Worm (Caenorhabditis elegans) whole organism, early embryonic: ENCODE results near the gene srt-63.

ENCODE experiments used
- B0310.2 ChIP-seq: sonication (generic microtip); optimal IDR thresholded peaks from 2 replicates; lab custom pipeline; 2016; ENCODE audit warnings: mild to moderate bottlenecking, missing genetic modification characterization, missing compliant biosample characterization
- aly-1 ChIP-seq: sonication (generic microtip); optimal IDR thresholded peaks from 2 replicates; lab custom pipeline; 2016; ENCODE audit warnings: missing genetic modification characterization, missing compliant biosample characterization
- ama-1 ChIP-seq: fragments of 150-350 bp; optimal IDR thresholded peaks from 2 replicates; lab custom pipeline; 2014
- ceh-13 ChIP-seq: fragments of 200-800 bp; sonication (Bioruptor generic); optimal IDR thresholded peaks from 2 replicates; lab custom pipeline; 2018; ENCODE audit warnings: mild to moderate bottlenecking, missing genetic modification characterization, missing compliant biosample characterization
- flt-1 ChIP-seq: fragments of 200-800 bp; sonication (Bioruptor generic); IDR thresholded peaks from 2 replicates; pipeline ENCODE4 v1.3.6; 2022; ENCODE audit warnings: missing genetic modification characterization, missing compliant biosample characterization
- hmg-4 ChIP-seq: fragments of 200-800 bp; sonication (Bioruptor generic); optimal IDR thresholded peaks from 2 replicates; lab custom pipeline; 2018; ENCODE audit warnings: mild to moderate bottlenecking, missing genetic modification characterization, missing compliant biosample characterization
- hnd-1 ChIP-seq: sonication (generic microtip); optimal IDR thresholded peaks from 2 replicates; lab custom pipeline; 2016; ENCODE audit warnings: missing genetic modification characterization, missing compliant biosample characterization
- scrt-1 ChIP-seq: fragments of 200-800 bp; sonication (Bioruptor generic); IDR thresholded peaks from 2 replicates; pipeline ENCODE4 v1.3.6; 2022; ENCODE audit warnings: missing genetic modification characterization, missing compliant biosample characterization
- tbx-11 ChIP-seq: fragments of 200-800 bp; sonication (Bioruptor generic); IDR thresholded peaks from 2 replicates; pipeline ENCODE4 v1.3.6; 2022; ENCODE audit warnings: missing genetic modification characterization, missing compliant biosample characterization
- tbx-37 ChIP-seq: fragments of 200-800 bp; sonication (Bioruptor generic); conservative IDR thresholded peaks from 2 replicates; pipeline ENCODE4 v1.3.6; 2022; ENCODE audit warnings: missing genetic modification reagents, missing genetic modification characterization, missing compliant biosample characterization
- tra-4 ChIP-seq: sonication (generic microtip); optimal IDR thresholded peaks from 2 replicates; lab custom pipeline; 2017; ENCODE audit warnings: missing genetic modification characterization, missing compliant biosample characterization

DNA sequence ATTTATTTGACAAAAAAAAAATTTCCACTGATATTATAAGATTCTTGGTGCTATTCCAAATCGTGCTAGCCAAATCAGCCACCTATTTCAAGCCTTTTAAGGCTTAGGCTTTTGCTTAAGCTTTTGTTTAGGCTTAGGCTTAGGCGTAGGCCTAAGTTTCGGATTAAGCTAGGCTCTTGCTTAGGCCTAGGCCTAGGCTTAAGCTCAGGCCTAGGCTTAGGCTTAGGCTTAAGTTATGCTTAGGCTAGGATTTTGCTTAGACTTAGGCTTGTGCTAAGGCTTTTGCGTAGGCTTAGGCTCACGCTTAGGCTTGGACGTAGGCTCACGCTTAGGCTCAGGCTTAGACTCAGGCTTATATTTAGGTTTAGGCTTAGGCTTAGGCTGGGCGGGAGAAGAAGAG is 25.8 kb downstream of the srt-63 start:
- TF ChIP-seq B0310.2 (tag; lab: Kevin White, UChicago) (no peak), hmg-4 (no peak), flt-1 (no peak), ceh-13 (GFP tag; lab: Kevin White, UChicago) (no peak), ama-1 (lab: Kevin White, UChicago) (no peak), tbx-11 (GFP tag; lab: Robert Waterston, UW) (no peak), aly-1 (no peak), hnd-1 (tag; lab: Kevin White, UChicago) (no peak), tbx-37 (GFP tag; lab: Robert Waterston, UW) (no peak), scrt-1 (GFP tag; lab: Robert Waterston, UW) (no peak), tra-4 (tag; lab: Kevin White, UChicago) (no peak)
